Worm (Caenorhabditis elegans): ENCODE measurements around the gene spp-9.
"Not testable (repeated sequence)": the region's sequence is repeated elsewhere in the genome, so short reads cannot be mapped to it uniquely, and the experiment has no call there.

Gene spp-9

DNA sequence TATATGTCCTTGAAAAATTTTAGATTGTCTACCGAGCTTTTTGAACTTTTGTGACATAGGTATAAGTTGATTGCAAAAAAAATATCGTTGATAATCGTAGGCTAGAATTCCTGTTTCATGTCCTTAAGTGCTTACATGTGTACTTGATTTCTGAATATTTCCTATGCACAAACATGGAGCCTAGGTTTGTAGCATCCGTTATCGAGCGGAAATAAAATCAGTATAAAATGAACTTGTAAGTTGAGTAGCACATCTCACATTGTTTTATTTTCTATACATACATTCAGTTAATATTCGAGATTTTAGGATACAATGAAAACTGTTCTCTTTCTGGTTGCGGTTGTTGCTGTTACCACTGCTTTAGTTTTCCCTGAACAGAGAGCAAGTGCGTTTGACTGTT, at the start of gene spp-9:
Gene spp-9, plus strand, starts transcription at position 301 of the 400 bp plus-strand sequence.
- TF ChIP-seq elt-3 (tag; optimal IDR thresholded peaks at IDR 0.05) = no peak
- no peak for TF ChIP-seq hlh-1 (tag; optimal IDR thresholded peaks at IDR 0.05)
- TF ChIP-seq nhr-12 (tag; optimal IDR thresholded peaks at IDR 0.05) = no peak
- TF ChIP-seq sptf-1 (tag; optimal IDR thresholded peaks at IDR 0.05) = no peak
- TF ChIP-seq M03D4.4 (tag; optimal IDR thresholded peaks at IDR 0.05) = no peak
- TF ChIP-seq unc-39 (tag; optimal IDR thresholded peaks at IDR 0.05) = no peak
- no peak for TF ChIP-seq ceh-43 (GFP tag; optimal IDR thresholded peaks at IDR 0.05)
- no peak for TF ChIP-seq tbx-8 (GFP tag; optimal IDR thresholded peaks at IDR 0.05)
- TF ChIP-seq sem-2 (GFP tag; optimal IDR thresholded peaks at IDR 0.05) = no peak
- TF ChIP-seq nhr-76 (tag; optimal IDR thresholded peaks at IDR 0.05) = no peak
- TF ChIP-seq bed-3 (GFP tag; optimal IDR thresholded peaks at IDR 0.05) = no peak
- TF ChIP-seq lin-13 (tag; optimal IDR thresholded peaks at IDR 0.05) = no peak
- TF ChIP-seq nhr-28 (tag; optimal IDR thresholded peaks at IDR 0.05) = no peak

DNA sequence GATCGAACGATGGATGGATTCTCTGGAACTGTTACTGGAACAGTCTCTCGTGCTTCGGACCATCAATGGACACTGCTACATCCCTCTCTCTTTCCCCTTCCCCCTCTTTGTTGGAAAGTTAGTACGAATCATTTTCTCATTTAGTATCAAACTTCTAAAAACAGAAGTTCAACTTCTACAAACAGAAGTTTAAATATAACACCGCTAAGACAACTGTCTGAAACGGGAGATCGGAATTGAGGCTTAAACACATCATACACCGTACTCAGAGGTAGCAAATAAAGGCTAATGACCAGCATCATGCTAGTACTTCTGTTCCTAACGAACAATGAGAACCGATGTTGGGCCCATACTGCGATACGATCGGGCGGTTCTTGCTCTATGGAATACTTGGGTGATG, 47.8 kb upstream of the spp-9 start, which contains the start of gene F46C3.7:
Gene F46C3.7, plus strand, starts transcription at position 301 of the 400 bp plus-strand sequence.
- TF ChIP-seq ceh-39, cnd-1, nhr-2 (tag; optimal IDR thresholded peaks at IDR 0.05): not testable (repeated sequence)

DNA sequence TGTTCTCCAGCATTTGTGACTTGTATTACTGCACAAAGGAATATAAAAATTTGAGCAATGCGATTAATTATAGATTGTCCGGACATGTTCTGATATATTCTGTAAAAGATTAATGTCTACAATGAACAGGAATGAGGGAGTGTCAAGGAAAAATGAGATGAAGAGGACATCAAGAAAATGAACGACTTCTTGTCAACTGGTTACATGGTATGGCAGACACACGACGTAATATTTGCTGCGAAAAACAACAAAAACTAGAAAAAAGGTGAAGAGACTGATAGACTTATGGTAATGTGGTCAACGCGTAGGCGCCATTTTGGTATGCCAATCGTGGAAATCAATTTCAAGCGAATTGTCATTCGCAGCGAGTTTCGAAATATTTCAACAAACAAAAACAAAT, 41.0 kb upstream of the spp-9 start, which contains the start of gene igeg-2:
Gene igeg-2, minus strand, starts transcription at position 101 of the 400 bp plus-strand sequence.
- TF ChIP-seq nhr-12 (tag; optimal IDR thresholded peaks at IDR 0.05) = no peak
- no peak for TF ChIP-seq ham-2 (GFP tag; optimal IDR thresholded peaks at IDR 0.05)
- no peak for TF ChIP-seq ceh-83 (GFP tag; optimal IDR thresholded peaks at IDR 0.05)
- TF ChIP-seq bed-3 (GFP tag; optimal IDR thresholded peaks at IDR 0.05) = no peak
- no peak for TF ChIP-seq elt-1 (tag; optimal IDR thresholded peaks at IDR 0.05; ENCODE audit: borderline replicate concordance, insufficient read depth)
- no peak for TF ChIP-seq hlh-1 (tag; optimal IDR thresholded peaks at IDR 0.05)

DNA sequence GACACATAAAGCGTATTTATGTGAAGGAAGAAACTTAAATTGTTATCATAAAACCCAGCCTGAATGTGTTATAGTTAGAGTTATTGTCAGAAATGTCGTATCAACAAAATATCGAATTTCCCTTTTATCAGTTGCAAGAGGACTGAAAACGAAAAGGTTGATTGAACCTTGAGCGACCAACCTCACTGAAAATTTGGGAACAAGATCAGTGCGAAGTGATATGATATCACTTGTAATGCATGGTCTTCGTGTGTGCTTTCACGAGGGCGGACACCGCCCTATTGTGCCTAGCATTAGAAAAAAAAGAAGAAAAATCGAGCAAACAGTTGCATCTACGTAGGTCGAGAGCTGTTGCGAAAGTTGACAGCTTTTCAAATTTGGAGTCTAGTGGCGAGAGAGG, 39.9 kb upstream of the spp-9 start:
- TF ChIP-seq mab-5 (tag; optimal IDR thresholded peaks at IDR 0.05) (no peak), hlh-1 (tag; optimal IDR thresholded peaks at IDR 0.05) (no peak), elt-3 (tag; optimal IDR thresholded peaks at IDR 0.05) (no peak), tbx-8 (GFP tag; optimal IDR thresholded peaks at IDR 0.05) (no peak), blmp-1 (tag; optimal IDR thresholded peaks at IDR 0.05) (no peak), nhr-12 (tag; optimal IDR thresholded peaks at IDR 0.05) (no peak), unc-120 (tag; optimal IDR thresholded peaks at IDR 0.05; ENCODE audit: poor library complexity, severe bottlenecking) (no peak), ceh-39 (tag; optimal IDR thresholded peaks at IDR 0.05) (no peak), bed-3 (GFP tag; optimal IDR thresholded peaks at IDR 0.05) (no peak), sem-2 (GFP tag; optimal IDR thresholded peaks at IDR 0.05) (no peak), nhr-76 (tag; optimal IDR thresholded peaks at IDR 0.05) (no peak), M03D4.4 (tag; optimal IDR thresholded peaks at IDR 0.05) (no peak), ceh-43 (GFP tag; optimal IDR thresholded peaks at IDR 0.05) (no peak), mep-1 (tag; optimal IDR thresholded peaks at IDR 0.05) (no peak), ham-2 (GFP tag; optimal IDR thresholded peaks at IDR 0.05) (no peak), zip-8 (tag; optimal IDR thresholded peaks at IDR 0.05) (no peak), ces-1 (GFP tag; optimal IDR thresholded peaks at IDR 0.05) (no peak), nhr-28 (tag; optimal IDR thresholded peaks at IDR 0.05) (no peak), snpc-4 (tag; optimal IDR thresholded peaks at IDR 0.05) (no peak)

DNA sequence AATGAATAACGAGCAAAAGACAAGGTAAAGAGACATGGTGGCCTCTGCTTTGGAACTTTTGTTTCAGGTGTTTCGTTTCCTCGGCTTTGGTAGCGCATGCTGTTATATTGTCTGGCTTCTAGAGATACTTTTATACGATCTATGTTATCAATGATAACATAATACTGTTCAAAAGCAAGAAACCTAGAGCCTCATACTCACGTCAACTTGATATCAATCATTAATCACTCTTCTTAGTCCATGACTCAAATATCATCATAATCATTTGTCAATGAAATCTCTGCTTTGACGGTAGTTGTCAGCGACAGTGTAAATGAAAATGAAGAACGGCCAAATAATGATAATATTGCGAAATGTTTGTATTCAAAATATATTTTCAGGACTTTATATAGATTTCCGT, 37.3 kb upstream of the spp-9 start:
- TF ChIP-seq unc-62 (GFP tag; optimal IDR thresholded peaks at IDR 0.05) = peak; percentile 30
- no peak for TF ChIP-seq zip-8 (tag; optimal IDR thresholded peaks at IDR 0.05)

DNA sequence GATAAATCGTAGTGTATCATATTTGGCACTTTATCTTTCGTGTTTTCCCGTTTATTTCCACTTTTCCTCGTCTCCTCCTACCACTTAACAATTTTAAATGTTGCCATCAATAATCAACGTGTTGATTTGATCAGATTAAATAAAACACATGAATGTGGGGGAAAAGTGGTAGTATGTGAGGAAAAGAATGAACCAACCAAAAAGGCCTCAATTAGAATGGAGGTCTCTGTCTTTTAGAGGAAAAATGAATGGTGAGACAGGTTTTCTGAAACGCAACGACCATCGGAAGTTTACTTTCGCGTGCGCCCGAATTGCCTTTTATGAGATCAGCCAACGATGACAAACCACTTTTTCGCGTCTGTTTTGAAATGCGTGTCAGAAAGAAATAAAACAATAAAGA, 35.3 kb upstream of the spp-9 start:
- TF ChIP-seq lin-32 (GFP tag; optimal IDR thresholded peaks at IDR 0.05) (no peak), cnd-1 (tag; optimal IDR thresholded peaks at IDR 0.05) (no peak), lsy-2 (tag; optimal IDR thresholded peaks at IDR 0.05) (no peak), zip-8 (tag; optimal IDR thresholded peaks at IDR 0.05) (no peak), pha-4 (tag; optimal IDR thresholded peaks at IDR 0.05) (no peak), nhr-12 (tag; optimal IDR thresholded peaks at IDR 0.05) (no peak), ceh-43 (GFP tag; optimal IDR thresholded peaks at IDR 0.05) (no peak), unc-62 (GFP tag; optimal IDR thresholded peaks at IDR 0.05) (no peak), mls-2 (tag; optimal IDR thresholded peaks at IDR 0.05) (no peak), unc-39 (tag; optimal IDR thresholded peaks at IDR 0.05) (no peak), nhr-2 (tag; optimal IDR thresholded peaks at IDR 0.05) (no peak), elt-3 (tag; optimal IDR thresholded peaks at IDR 0.05) (no peak), lin-13 (tag; optimal IDR thresholded peaks at IDR 0.05) (no peak)
